Fruit fly (Drosophila melanogaster) whole organism, adult: ENCODE measurements around the gene CG31111.

Experiments used
- CG11617 ChIP-seq: fragments of 200-800 bp; sonication (Bioruptor generic); optimal IDR thresholded peaks from 2 replicates; lab custom pipeline; 2017; ENCODE audit warnings: mild to moderate bottlenecking, missing biosample characterization, missing genetic modification reagents, missing genetic modification characterization
- CG12768 ChIP-seq: fragments of 200-800 bp; sonication (Bioruptor generic); optimal IDR thresholded peaks from 2 replicates; lab custom pipeline; 2017; ENCODE audit warnings: missing biosample characterization, missing genetic modification characterization, mild to moderate bottlenecking, moderate library complexity, missing genetic modification reagents
- CG14711 ChIP-seq: fragments of 200-800 bp; sonication (Bioruptor generic); optimal IDR thresholded peaks from 2 replicates; lab custom pipeline; 2018; ENCODE audit warnings: missing biosample characterization, mild to moderate bottlenecking, missing genetic modification characterization, moderate library complexity
- CG1620 ChIP-seq: fragments of 200-800 bp; sonication (Bioruptor generic); optimal IDR thresholded peaks from 2 replicates; lab custom pipeline; 2016; ENCODE audit warnings: missing biosample characterization, missing genetic modification characterization
- CG33017 ChIP-seq: fragments of 200-800 bp; sonication (Bioruptor generic); optimal IDR thresholded peaks from 2 replicates; lab custom pipeline; 2018; ENCODE audit warnings: missing biosample characterization, mild to moderate bottlenecking, missing genetic modification characterization, moderate library complexity
- CG5204 ChIP-seq: fragments of 200-800 bp; sonication (Bioruptor generic); optimal IDR thresholded peaks from 2 replicates; lab custom pipeline; 2016; ENCODE audit warnings: missing biosample characterization, missing genetic modification characterization
- CG7045 ChIP-seq: fragments of 200-800 bp; sonication (Bioruptor generic); optimal IDR thresholded peaks from 2 replicates; lab custom pipeline; 2017; ENCODE audit warnings: missing biosample characterization, mild to moderate bottlenecking, missing genetic modification characterization
- CG7101 ChIP-seq: fragments of 200-800 bp; sonication (Bioruptor generic); optimal IDR thresholded peaks from 2 replicates; lab custom pipeline; 2018; ENCODE audit warnings: missing biosample characterization, mild to moderate bottlenecking, missing genetic modification characterization, moderate library complexity
- Clk ChIP-seq: fragments of 200-800 bp; sonication (Bioruptor generic); optimal IDR thresholded peaks from 2 replicates; lab custom pipeline; 2017; ENCODE audit warnings: missing biosample characterization, missing genetic modification characterization
- Crg-1 ChIP-seq: fragments of 200-800 bp; sonication (Bioruptor generic); optimal IDR thresholded peaks from 2 replicates; lab custom pipeline; 2016; ENCODE audit warnings: missing biosample characterization, missing genetic modification characterization
- Hr96 ChIP-seq: fragments of 200-800 bp; sonication (Bioruptor generic); optimal IDR thresholded peaks from 2 replicates; lab custom pipeline; 2016; ENCODE audit warnings: missing biosample characterization, missing genetic modification characterization
- Mnt ChIP-seq: fragments of 200-800 bp; sonication (Bioruptor generic); optimal IDR thresholded peaks from 2 replicates; lab custom pipeline; 2016; ENCODE audit warnings: missing biosample characterization, mild to moderate bottlenecking, missing genetic modification characterization
- bab1 ChIP-seq: fragments of 200-800 bp; sonication (Bioruptor generic); optimal IDR thresholded peaks from 3 replicates; lab custom pipeline; 2019; ENCODE audit warnings: missing biosample characterization, mild to moderate bottlenecking, missing genetic modification characterization, moderate library complexity
- cic ChIP-seq: fragments of 200-800 bp; sonication (Bioruptor generic); optimal IDR thresholded peaks from 2 replicates; lab custom pipeline; 2017; ENCODE audit warnings: missing biosample characterization, mild to moderate bottlenecking, missing genetic modification characterization, moderate library complexity
- cnc ChIP-seq, 2 experiments: fragments of >200 bp; optimal IDR thresholded peaks; 2 replicates each; lab custom pipeline; 2017
- kay ChIP-seq: fragments of 200-800 bp; sonication (Bioruptor generic); peaks from one replicate; lab custom pipeline; 2016; ENCODE audit warnings: missing biosample characterization, missing genetic modification characterization, borderline replicate concordance
- ovo ChIP-seq: fragments of 200-800 bp; sonication (Bioruptor generic); optimal IDR thresholded peaks from 2 replicates; lab custom pipeline; 2016; ENCODE audit warnings: missing biosample characterization, missing genetic modification characterization
- pad ChIP-seq: fragments of 200-800 bp; sonication (Bioruptor generic); optimal IDR thresholded peaks from 3 replicates; lab custom pipeline; 2017; ENCODE audit warnings: missing biosample characterization, missing genetic modification characterization, mild to moderate bottlenecking, moderate library complexity, missing genetic modification reagents
- tj ChIP-seq: fragments of 200-800 bp; sonication (Bioruptor generic); optimal IDR thresholded peaks from 3 replicates; lab custom pipeline; 2017; ENCODE audit warnings: missing biosample characterization, mild to moderate bottlenecking, missing genetic modification characterization, moderate library complexity
- toe ChIP-seq: fragments of 200-800 bp; sonication (Bioruptor generic); optimal IDR thresholded peaks from 2 replicates; lab custom pipeline; 2016; ENCODE audit warnings: missing biosample characterization, missing genetic modification characterization

The CG31111 gene

DNA sequence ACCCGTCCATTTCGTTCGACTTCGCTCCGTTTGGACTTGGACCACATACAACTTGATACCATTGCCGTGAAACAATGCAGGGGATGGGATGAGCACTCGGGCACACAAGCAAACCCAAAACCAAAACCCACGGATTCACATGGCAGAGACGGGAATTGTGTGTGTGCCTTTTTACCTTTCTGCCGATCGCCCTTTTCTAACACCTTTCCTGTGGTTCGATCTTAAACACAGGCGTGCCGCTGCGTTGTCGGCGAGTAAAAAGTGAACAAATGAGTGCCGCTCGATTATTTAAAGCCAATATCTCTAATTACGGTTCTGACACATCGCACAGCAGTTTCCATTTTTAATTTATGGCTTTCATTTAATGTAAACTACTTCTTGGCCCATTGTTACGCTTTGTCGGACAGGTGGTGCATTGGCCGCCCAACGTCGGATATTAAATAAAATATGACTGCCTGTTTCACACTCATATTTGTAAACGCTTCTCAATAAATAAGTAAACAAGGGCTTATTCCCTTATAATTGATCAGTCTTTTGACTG lies 21.4 kb upstream of the CG31111 start:
- TF ChIP-seq CG11617 (GFP tag; lab: Kevin White, UChicago): no peak
- TF ChIP-seq CG33017: no peak
- no peak for TF ChIP-seq pad (GFP tag; lab: Kevin White, UChicago)
- TF ChIP-seq cic (GFP tag; lab: Kevin White, UChicago): no peak
- TF ChIP-seq CG5204 (GFP tag; lab: Kevin White, UChicago): no peak
- no peak for TF ChIP-seq CG12768
- no peak for TF ChIP-seq ovo (GFP tag; lab: Kevin White, UChicago)
- TF ChIP-seq toe (GFP tag; lab: Kevin White, UChicago): no peak
- TF ChIP-seq kay (GFP tag; lab: Kevin White, UChicago): no peak
- no peak for TF ChIP-seq Mnt (GFP tag; lab: Kevin White, UChicago)
- TF ChIP-seq bab1 (GFP tag; lab: Kevin White, UChicago): no peak
- no peak for TF ChIP-seq tj
- no peak for TF ChIP-seq Crg-1 (GFP tag; lab: Kevin White, UChicago)
- no peak for TF ChIP-seq CG14711 (tag; lab: Kevin White, UChicago)
- TF ChIP-seq Clk (GFP tag; lab: Kevin White, UChicago): no peak

DNA sequence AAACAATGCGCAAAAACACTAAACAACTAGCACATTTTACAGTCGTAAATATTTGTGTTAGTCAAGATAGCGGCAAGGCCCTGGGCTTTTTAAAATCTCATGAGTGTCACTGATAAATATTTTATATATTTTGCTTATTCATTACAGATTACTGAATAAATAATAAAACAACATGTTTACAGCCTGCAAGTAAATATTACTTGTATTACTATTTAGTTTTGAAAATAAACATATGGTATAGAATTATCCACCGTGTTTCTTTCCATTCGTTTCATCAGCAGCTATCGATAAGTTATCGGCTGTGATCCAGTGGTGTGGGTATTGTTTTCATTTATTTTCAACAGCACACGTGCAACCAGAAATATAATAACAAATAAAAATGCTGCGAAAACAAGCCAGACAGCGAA lies 18.6 kb upstream of the CG31111 start, which contains the start of the genes shams and CG11920:
Gene shams (minus strand): TSS at position 50 of the 407 bp plus-strand sequence.
Gene CG11920 (plus strand): TSS at position 320 of the 407 bp plus-strand sequence.
- TF ChIP-seq CG12768 (peak; percentile 9), toe (GFP tag; lab: Kevin White, UChicago) (peak; percentile 30), ovo (GFP tag; lab: Kevin White, UChicago) (no peak), CG11617 (GFP tag; lab: Kevin White, UChicago) (peak; percentile 12), tj (no peak), CG7045 (GFP tag; lab: Kevin White, UChicago) (no peak), CG14711 (tag; lab: Kevin White, UChicago) (peak; percentile 59), kay (GFP tag; lab: Kevin White, UChicago) (no peak), Mnt (GFP tag; lab: Kevin White, UChicago) (peak; percentile 96), CG7101 (peak; percentile 59)

DNA sequence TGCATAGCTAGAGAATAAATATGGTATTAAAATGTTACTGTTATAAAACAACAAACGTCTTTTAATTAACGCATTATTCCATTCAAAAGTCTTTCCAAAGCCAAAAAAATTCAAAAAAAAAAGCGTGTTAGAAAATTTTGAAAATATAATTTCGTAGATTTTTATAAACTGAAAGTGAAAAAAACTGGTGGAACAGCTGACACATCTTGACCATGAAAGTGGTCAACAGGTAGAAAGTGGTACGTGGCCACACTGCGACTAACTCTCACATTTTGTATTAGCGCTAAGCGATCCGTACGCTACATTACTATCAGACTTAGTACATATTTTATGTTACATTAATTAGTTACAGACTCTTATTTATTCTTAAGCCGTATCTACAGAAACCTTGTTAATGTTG lies 14.9 kb upstream of the CG31111 start, which contains the start of gene CG11836:
Gene CG11836 (plus strand): TSS at position 256 of the 400 bp plus-strand sequence.
- TF ChIP-seq CG7045 (GFP tag; lab: Kevin White, UChicago) (no peak), Hr96 (GFP tag; lab: Kevin White, UChicago) (no peak), cnc (optimal IDR thresholded peaks at IDR 0.05; lab: Kevin White, UChicago) (no peak), kay (GFP tag; lab: Kevin White, UChicago) (no peak), Mnt (GFP tag; lab: Kevin White, UChicago) (no peak), Crg-1 (GFP tag; lab: Kevin White, UChicago) (no peak), bab1 (GFP tag; lab: Kevin White, UChicago) (no peak), CG33017 (no peak), CG12768 (no peak), CG1620 (GFP tag; lab: Kevin White, UChicago) (no peak), pad (GFP tag; lab: Kevin White, UChicago) (no peak), CG7101 (no peak), toe (GFP tag; lab: Kevin White, UChicago) (no peak), CG11617 (GFP tag; lab: Kevin White, UChicago) (no peak)

DNA sequence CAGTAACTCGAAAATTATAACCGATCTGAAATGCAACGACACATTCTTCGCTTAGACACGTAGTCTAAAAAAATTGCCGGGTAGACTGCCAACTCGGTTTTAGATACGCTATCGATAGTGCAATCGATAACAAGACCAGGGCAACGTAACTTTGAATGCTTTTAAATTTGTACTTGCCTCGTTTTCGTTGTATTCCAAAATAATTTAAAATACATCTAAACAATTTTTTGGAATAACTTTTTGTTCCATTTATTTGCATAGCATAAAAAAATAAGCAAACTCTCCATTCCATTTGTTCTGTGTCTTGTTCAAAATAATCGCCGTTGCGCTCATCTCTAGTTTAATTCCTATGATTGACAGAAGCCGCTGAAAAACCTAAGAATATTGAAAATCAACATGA lies 13.6 kb upstream of the CG31111 start, which contains the start of the genes Stt3B and CG11839:
Gene Stt3B (minus strand): TSS at position 69 of the 400 bp plus-strand sequence.
Gene CG11839 (plus strand): TSS at position 359 of the 400 bp plus-strand sequence.
- TF ChIP-seq Hr96 (GFP tag; lab: Kevin White, UChicago): no peak
- peak; percentile 76 for TF ChIP-seq CG7101
- peak; percentile 84 for TF ChIP-seq bab1 (GFP tag; lab: Kevin White, UChicago)
- peak; percentile 54 for TF ChIP-seq CG7045 (GFP tag; lab: Kevin White, UChicago)
- TF ChIP-seq Clk (GFP tag; lab: Kevin White, UChicago): peak; percentile 51
- peak; percentile 56 for TF ChIP-seq tj
- TF ChIP-seq CG12768: peak; percentile 33
- peak; percentile 88 for TF ChIP-seq toe (GFP tag; lab: Kevin White, UChicago)
- peak; percentile 77 for TF ChIP-seq CG11617 (GFP tag; lab: Kevin White, UChicago)
- TF ChIP-seq Crg-1 (GFP tag; lab: Kevin White, UChicago): peak; percentile 45
- TF ChIP-seq cnc (optimal IDR thresholded peaks at IDR 0.05; lab: Kevin White, UChicago): no peak
- TF ChIP-seq Mnt (GFP tag; lab: Kevin White, UChicago): peak; percentile 82
- no peak for TF ChIP-seq CG5204 (GFP tag; lab: Kevin White, UChicago)
- no peak for TF ChIP-seq kay (GFP tag; lab: Kevin White, UChicago)
- TF ChIP-seq cic (GFP tag; lab: Kevin White, UChicago): no peak
- peak; percentile 88 for TF ChIP-seq CG1620 (GFP tag; lab: Kevin White, UChicago)
- TF ChIP-seq ovo (GFP tag; lab: Kevin White, UChicago): peak; percentile 45
- TF ChIP-seq CG33017: peak; percentile 48
- peak; percentile 46 for TF ChIP-seq pad (GFP tag; lab: Kevin White, UChicago)
- TF ChIP-seq CG14711 (tag; lab: Kevin White, UChicago): peak; percentile 69

DNA sequence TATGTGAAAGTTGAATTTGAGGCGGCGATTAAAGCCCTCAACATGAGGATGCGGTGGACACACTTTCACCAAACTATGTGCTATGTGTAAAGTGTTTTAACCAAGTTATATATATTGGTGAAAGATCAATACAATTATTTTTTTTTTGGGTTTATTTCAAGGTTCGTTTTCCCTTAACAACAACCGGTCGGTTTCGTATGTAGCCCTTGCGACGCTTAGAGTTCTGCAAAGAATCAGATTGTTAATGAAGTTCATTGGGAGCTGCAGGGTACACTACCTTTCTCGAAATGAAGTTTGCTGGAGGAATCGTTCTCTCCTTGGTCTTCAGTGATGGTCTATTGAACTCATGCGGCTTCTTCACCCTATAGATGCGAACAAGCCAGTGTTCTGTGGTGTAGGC lies 10.9 kb upstream of the CG31111 start:
- TF ChIP-seq CG12768: no peak
- TF ChIP-seq pad (GFP tag; lab: Kevin White, UChicago): no peak
- TF ChIP-seq tj: no peak
- TF ChIP-seq CG5204 (GFP tag; lab: Kevin White, UChicago): no peak
